Worm (Caenorhabditis elegans) whole organism, young adult: Measurements from ENCODE around the gene col-98.

ENCODE experiments used
- F23B12.7 ChIP-seq: sonication (generic microtip); optimal IDR thresholded peaks from 2 replicates; lab custom pipeline; 2017; ENCODE audit warnings: missing genetic modification characterization, mild to moderate bottlenecking, missing compliant biosample characterization, antibody characterized with exemption, moderate library complexity; ENCODE audit not compliant: insufficient read depth
- F37B4.10 ChIP-seq: fragments of 200-800 bp; sonication (Bioruptor generic); IDR thresholded peaks from 2 replicates; pipeline ENCODE4 v1.3.6; 2022; ENCODE audit warnings: missing genetic modification characterization, missing compliant biosample characterization
- F57A8.1 ChIP-seq: fragments of 200-800 bp; sonication (Bioruptor generic); optimal IDR thresholded peaks from 2 replicates; lab custom pipeline; 2018; ENCODE audit warnings: mild to moderate bottlenecking, missing genetic modification characterization, moderate library complexity, missing compliant biosample characterization
- Y95B8A.8 ChIP-seq: fragments of 200-800 bp; sonication (Bioruptor generic); IDR thresholded peaks from 2 replicates; pipeline ENCODE4 v1.3.6; 2022; ENCODE audit warnings: missing genetic modification reagents, missing genetic modification characterization, missing compliant biosample characterization
- ZK185.1 ChIP-seq: sonication (generic microtip); optimal IDR thresholded peaks from 2 replicates; lab custom pipeline; 2016; ENCODE audit warnings: mild to moderate bottlenecking, missing genetic modification characterization, missing compliant biosample characterization; ENCODE audit not compliant: poor library complexity, severe bottlenecking
- akir-1 ChIP-seq: fragments of 200-800 bp; sonication (Bioruptor generic); optimal IDR thresholded peaks from 2 replicates; lab custom pipeline; 2018; ENCODE audit warnings: mild to moderate bottlenecking, missing genetic modification characterization, moderate library complexity, missing compliant biosample characterization
- athp-1 ChIP-seq: sonication (generic microtip); optimal IDR thresholded peaks from 2 replicates; lab custom pipeline; 2017; ENCODE audit warnings: mild to moderate bottlenecking, missing genetic modification characterization, missing compliant biosample characterization
- attf-5 ChIP-seq: fragments of 200-800 bp; sonication (Bioruptor generic); optimal IDR thresholded peaks from 2 replicates; lab custom pipeline; 2018; ENCODE audit warnings: mild to moderate bottlenecking, missing genetic modification characterization, missing compliant biosample characterization
- bed-1 ChIP-seq: fragments of 200-800 bp; sonication (Bioruptor generic); IDR thresholded peaks from 2 replicates; pipeline ENCODE4 v1.3.6; 2022; ENCODE audit warnings: missing genetic modification reagents, missing genetic modification characterization, missing compliant biosample characterization
- cebp-1 ChIP-seq, 2 experiments: fragments of 200-800 bp in 1 of 2; sonication (Bioruptor generic) in 1 of 2; sonication (generic microtip) in 1 of 2; IDR thresholded peaks in 1 of 2; optimal IDR thresholded peaks in 1 of 2; 2 replicates each; pipeline versions ENCODE4 v1.3.6 to Lab custom; 2017 to 2022; ENCODE audit warnings: missing compliant biosample characterization in 2 of 2, missing genetic modification characterization in 2 of 2, mild to moderate bottlenecking in 1 of 2, missing genetic modification reagents in 1 of 2, moderate library complexity in 1 of 2
- ceh-40 ChIP-seq: fragments of 200-800 bp; sonication (Bioruptor generic); IDR thresholded peaks from 2 replicates; pipeline ENCODE4 v1.3.6; 2022; ENCODE audit warnings: missing genetic modification characterization, missing compliant biosample characterization
- ceh-58 ChIP-seq: fragments of 200-800 bp; sonication (Bioruptor generic); IDR thresholded peaks from 2 replicates; pipeline ENCODE4 v1.3.6; 2022; ENCODE audit warnings: missing genetic modification characterization, missing compliant biosample characterization
- ceh-79 ChIP-seq: sonication (generic microtip); optimal IDR thresholded peaks from 2 replicates; lab custom pipeline; 2017; ENCODE audit warnings: mild to moderate bottlenecking, missing genetic modification characterization, missing compliant biosample characterization
- die-1 ChIP-seq: sonication (generic microtip); optimal IDR thresholded peaks from 2 replicates; lab custom pipeline; 2016; ENCODE audit warnings: missing genotype, mild to moderate bottlenecking, missing genetic modification characterization, missing compliant biosample characterization
- dox-1 ChIP-seq: fragments of 200-800 bp; sonication (Bioruptor generic); IDR thresholded peaks from 2 replicates; pipeline ENCODE4 v1.3.6; 2022; ENCODE audit warnings: missing genetic modification reagents, missing genetic modification characterization, missing compliant biosample characterization
- dpff-1 ChIP-seq: sonication (generic microtip); optimal IDR thresholded peaks from 2 replicates; lab custom pipeline; 2017; ENCODE audit warnings: mild to moderate bottlenecking, missing genetic modification characterization, missing compliant biosample characterization
- egl-18 ChIP-seq: fragments of 200-800 bp; sonication (Bioruptor generic); IDR thresholded peaks from 2 replicates; pipeline ENCODE4 v1.3.6; 2022; ENCODE audit warnings: missing genetic modification reagents, missing genetic modification characterization, missing compliant biosample characterization
- egl-44 ChIP-seq: fragments of 200-800 bp; sonication (Bioruptor generic); IDR thresholded peaks from 2 replicates; pipeline ENCODE4 v1.3.6; 2022; ENCODE audit warnings: missing genetic modification reagents, missing genetic modification characterization, missing compliant biosample characterization
- hlh-26 ChIP-seq: fragments of 200-800 bp; sonication (Bioruptor generic); conservative IDR thresholded peaks from 2 replicates; pipeline ENCODE4 v1.3.6; 2022; ENCODE audit warnings: missing genetic modification reagents, missing genetic modification characterization, missing compliant biosample characterization
- hmg-20 ChIP-seq: fragments of 200-800 bp; sonication (Bioruptor generic); IDR thresholded peaks from 2 replicates; pipeline ENCODE4 v1.3.6; 2022; ENCODE audit warnings: missing genetic modification reagents, missing genetic modification characterization, missing compliant biosample characterization
- hrde-1 ChIP-seq: sonication (generic microtip); optimal IDR thresholded peaks from 2 replicates; lab custom pipeline; 2016; ENCODE audit warnings: missing genetic modification characterization, mild to moderate bottlenecking, missing compliant biosample characterization, moderate library complexity, missing genotype, missing genetic modification reagents, borderline replicate concordance
- let-526 ChIP-seq: fragments of 200-800 bp; sonication (Bioruptor generic); IDR thresholded peaks from 2 replicates; pipeline ENCODE4 v1.3.6; 2022; ENCODE audit warnings: missing genetic modification reagents, missing genetic modification characterization, missing compliant biosample characterization
- lin-35 ChIP-seq, 3 experiments: fragments of 150-350 bp in 2 of 3; sonication (generic microtip) in 1 of 3; optimal IDR thresholded peaks; 2 replicates each; lab custom pipeline; 2014 to 2018; ENCODE audit warnings: missing biosample characterization in 3 of 3, missing genetic modification characterization in 3 of 3, missing genetic modification reagents in 3 of 3
- lsl-1 ChIP-seq: fragments of 200-800 bp; sonication (Bioruptor generic); optimal IDR thresholded peaks from 2 replicates; lab custom pipeline; 2018; ENCODE audit warnings: mild to moderate bottlenecking, missing genetic modification characterization, moderate library complexity, missing compliant biosample characterization
- lsy-27 ChIP-seq: sonication (generic microtip); optimal IDR thresholded peaks from 2 replicates; lab custom pipeline; 2017; ENCODE audit warnings: missing genetic modification characterization, mild to moderate bottlenecking, missing compliant biosample characterization, antibody characterized with exemption, missing genotype, borderline replicate concordance; ENCODE audit not compliant: insufficient read depth
- madf-10 ChIP-seq: sonication (generic microtip); optimal IDR thresholded peaks from 2 replicates; lab custom pipeline; 2016; ENCODE audit warnings: mild to moderate bottlenecking, missing genetic modification characterization, missing compliant biosample characterization
- madf-3 ChIP-seq: fragments of 200-800 bp; sonication (Bioruptor generic); IDR thresholded peaks from 2 replicates; pipeline ENCODE4 v1.3.6; 2022; ENCODE audit warnings: missing genetic modification reagents, missing genetic modification characterization, missing compliant biosample characterization
- mcd-1 ChIP-seq: fragments of 200-800 bp; sonication (Bioruptor generic); IDR thresholded peaks from 2 replicates; pipeline ENCODE4 v1.3.6; 2022; ENCODE audit warnings: missing genetic modification reagents, missing genetic modification characterization, missing compliant biosample characterization
- mxl-1 ChIP-seq: sonication (generic microtip); optimal IDR thresholded peaks from 2 replicates; lab custom pipeline; 2016; ENCODE audit warnings: missing genetic modification characterization, missing compliant biosample characterization
- nfya-2 ChIP-seq: fragments of 200-800 bp; sonication (Bioruptor generic); IDR thresholded peaks from 2 replicates; pipeline ENCODE4 v1.3.6; 2022; ENCODE audit warnings: missing genetic modification reagents, missing genetic modification characterization, missing compliant biosample characterization
- nhr-27 ChIP-seq: fragments of 200-800 bp; sonication (Bioruptor generic); optimal IDR thresholded peaks from 2 replicates; lab custom pipeline; 2018; ENCODE audit warnings: mild to moderate bottlenecking, missing genetic modification characterization, moderate library complexity, missing compliant biosample characterization
- nhr-80 ChIP-seq: sonication (generic microtip); optimal IDR thresholded peaks from 2 replicates; lab custom pipeline; 2016; ENCODE audit warnings: missing genetic modification characterization, missing compliant biosample characterization
- pbrm-1 ChIP-seq: fragments of 200-800 bp; sonication (Bioruptor generic); IDR thresholded peaks from 2 replicates; pipeline ENCODE4 v1.3.6; 2022; ENCODE audit warnings: missing genetic modification reagents, missing genetic modification characterization, missing compliant biosample characterization
- rpc-1 ChIP-seq, 2 experiments: fragments of 150-350 bp in 1 of 2; sonication (generic microtip) in 1 of 2; optimal IDR thresholded peaks; 2 replicates each; lab custom pipeline; 2014 to 2018; ENCODE audit warnings: missing biosample characterization in 1 of 2, missing genetic modification characterization in 1 of 2, missing genetic modification reagents in 1 of 2, missing genotype in 1 of 2
- sea-2 ChIP-seq: fragments of 200-800 bp; sonication (Bioruptor generic); IDR thresholded peaks from 2 replicates; pipeline ENCODE4 v1.3.6; 2022; ENCODE audit warnings: missing genetic modification characterization, missing compliant biosample characterization
- snpc-1.3 ChIP-seq: sonication (generic microtip); optimal IDR thresholded peaks from 2 replicates; lab custom pipeline; 2017; ENCODE audit warnings: missing genetic modification characterization, mild to moderate bottlenecking, missing compliant biosample characterization, antibody characterized with exemption, moderate library complexity, missing genotype, missing genetic modification reagents; ENCODE audit not compliant: insufficient read depth
- snpc-3.4 ChIP-seq: sonication (generic microtip); optimal IDR thresholded peaks from 2 replicates; lab custom pipeline; 2017; ENCODE audit warnings: missing genetic modification characterization, mild to moderate bottlenecking, missing compliant biosample characterization, antibody characterized with exemption, moderate library complexity, missing genotype, missing genetic modification reagents
- snpc-4 ChIP-seq, 5 experiments: fragments of 150-350 bp in 1 of 5; sonication (generic microtip) in 4 of 5; optimal IDR thresholded peaks; 2 replicates each; lab custom pipeline; 2014 to 2018; ENCODE audit warnings: missing genetic modification characterization in 5 of 5, missing biosample characterization in 3 of 5, antibody characterized with exemption in 2 of 5, mild to moderate bottlenecking in 2 of 5, missing compliant biosample characterization in 2 of 5, missing genotype in 2 of 5, moderate library complexity in 2 of 5, missing genetic modification reagents in 1 of 5
- somi-1 ChIP-seq: fragments of 200-800 bp; sonication (Bioruptor generic); optimal IDR thresholded peaks from 2 replicates; lab custom pipeline; 2018; ENCODE audit warnings: mild to moderate bottlenecking, missing genetic modification characterization, missing compliant biosample characterization
- tlf-1 ChIP-seq: fragments of 200-800 bp; sonication (Bioruptor generic); optimal IDR thresholded peaks from 2 replicates; lab custom pipeline; 2018; ENCODE audit warnings: mild to moderate bottlenecking, missing genetic modification characterization, missing compliant biosample characterization
- unc-130 ChIP-seq: sonication (generic microtip); optimal IDR thresholded peaks from 2 replicates; lab custom pipeline; 2016; ENCODE audit warnings: missing genetic modification reagents, missing genetic modification characterization, missing compliant biosample characterization
- unc-62 ChIP-seq: fragments of 150-350 bp; optimal IDR thresholded peaks from 2 replicates; lab custom pipeline; 2014; ENCODE audit warnings: missing biosample characterization, missing genetic modification reagents, missing genetic modification characterization
- zfh-2 ChIP-seq: fragments of 200-800 bp; sonication (Bioruptor generic); conservative IDR thresholded peaks from 2 replicates; pipeline ENCODE4 v1.3.6; 2022; ENCODE audit warnings: missing genetic modification reagents, missing genetic modification characterization, missing compliant biosample characterization
- ztf-18 ChIP-seq: sonication (generic microtip); optimal IDR thresholded peaks from 2 replicates; lab custom pipeline; 2016; ENCODE audit warnings: missing genotype, mild to moderate bottlenecking, missing genetic modification characterization, missing compliant biosample characterization
- ztf-6 ChIP-seq: fragments of 200-800 bp; sonication (Bioruptor generic); IDR thresholded peaks from 2 replicates; pipeline ENCODE4 v1.3.6; 2022; ENCODE audit warnings: missing genetic modification reagents, missing genetic modification characterization, missing compliant biosample characterization

col-98 gene

DNA sequence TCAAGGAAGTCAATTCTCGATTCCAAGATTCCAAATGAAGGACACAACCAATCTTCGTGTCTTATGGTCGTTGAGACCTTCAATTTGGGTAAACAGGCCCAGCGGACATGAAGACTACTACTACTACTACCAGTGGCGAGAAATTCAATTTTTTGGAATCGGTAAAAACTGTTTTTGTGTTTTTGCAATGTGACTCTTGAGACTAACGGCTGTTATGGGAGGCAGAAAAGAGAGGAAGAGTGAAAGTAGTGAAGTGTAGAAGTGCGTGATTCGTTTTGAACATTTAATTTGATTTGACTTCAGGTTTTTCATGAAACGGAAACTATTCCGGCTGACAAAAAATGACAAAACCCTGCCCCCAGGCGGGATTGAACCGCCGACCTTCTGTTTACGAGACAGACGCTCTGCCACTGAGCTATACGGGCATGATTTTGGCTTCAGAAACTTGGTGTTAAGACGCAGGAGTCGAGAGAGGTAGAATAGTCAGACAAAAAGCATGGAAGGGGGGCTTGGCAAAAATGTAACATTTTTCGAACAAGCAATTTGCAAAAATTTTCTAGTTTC is 3.0 kb upstream of the col-98 start (continued):
- TF ChIP-seq hrde-1 (tag; lab: Kevin White, UChicago): no peak
- peak; percentile 13 for TF ChIP-seq somi-1 (GFP tag; lab: Kevin White, UChicago)
- TF ChIP-seq snpc-4 (GFP tag; optimal IDR thresholded peaks at IDR 0.05; lab: Kevin White, UChicago): peak; percentile 41
- TF ChIP-seq snpc-4 (tag; optimal IDR thresholded peaks at IDR 0.05; lab: Kevin White, UChicago): peak in 2 of 4 experiments; percentile 32 to 48
- no peak for TF ChIP-seq madf-3 (GFP tag; lab: Robert Waterston, UW)
- TF ChIP-seq tlf-1: no peak
- peak; percentile 15 for TF ChIP-seq nhr-80 (tag; lab: Kevin White, UChicago)
- TF ChIP-seq lsl-1: peak; percentile 23
- TF ChIP-seq akir-1 (GFP tag; lab: Kevin White, UChicago): no peak
- TF ChIP-seq lsy-27: peak; percentile 81
- TF ChIP-seq hlh-26 (GFP tag; lab: Robert Waterston, UW): no peak
- TF ChIP-seq attf-5 (GFP tag; lab: Kevin White, UChicago): peak; percentile 25
- TF ChIP-seq unc-130 (GFP tag; lab: Kevin White, UChicago): no peak
- peak; percentile 37 for TF ChIP-seq athp-1 (tag; lab: Kevin White, UChicago)
- no peak for TF ChIP-seq unc-62 (GFP tag; lab: Kevin White, UChicago)
- 0 out of 2 replicates have a peak, but pooled peaks have one; percentile 42 for TF ChIP-seq ceh-40 (GFP tag; lab: Robert Waterston, UW)
- no peak for TF ChIP-seq Y95B8A.8 (GFP tag; lab: Robert Waterston, UW)
- no peak for TF ChIP-seq zfh-2 (GFP tag; lab: Robert Waterston, UW)
- TF ChIP-seq F23B12.7 (tag; lab: Kevin White, UChicago): peak; percentile 71
- no peak for TF ChIP-seq bed-1 (GFP tag; lab: Robert Waterston, UW)
- TF ChIP-seq ztf-6 (GFP tag; lab: Robert Waterston, UW): no peak
- TF ChIP-seq nfya-2 (GFP tag; lab: Robert Waterston, UW): no peak
- TF ChIP-seq nhr-27: no peak
- no peak for TF ChIP-seq dpff-1 (tag; lab: Kevin White, UChicago)
- TF ChIP-seq snpc-3.4 (tag; lab: Kevin White, UChicago): peak; percentile 31
- TF ChIP-seq dox-1 (GFP tag; lab: Robert Waterston, UW): peak; percentile 74
- peak; percentile 59 for TF ChIP-seq mcd-1 (GFP tag; lab: Robert Waterston, UW)
- TF ChIP-seq let-526 (GFP tag; lab: Robert Waterston, UW): 0 out of 2 replicates have a peak, but pooled peaks have one; percentile 13
- TF ChIP-seq die-1 (tag; lab: Kevin White, UChicago): peak; percentile 63
- peak; percentile 60 for TF ChIP-seq ztf-18 (tag; lab: Kevin White, UChicago)
- no peak for TF ChIP-seq cebp-1 (GFP tag; IDR thresholded peaks at IDR 0.05; lab: Robert Waterston, UW)
- peak; percentile 66 for TF ChIP-seq cebp-1 (tag; optimal IDR thresholded peaks at IDR 0.05; lab: Kevin White, UChicago)
- TF ChIP-seq ceh-79 (tag; lab: Kevin White, UChicago): no peak
- peak; percentile 56; the same call in 1 of the 2 replicates for TF ChIP-seq pbrm-1
- TF ChIP-seq egl-44: no peak
- peak; percentile 44 for TF ChIP-seq madf-10 (tag; lab: Kevin White, UChicago)
- TF ChIP-seq hmg-20 (GFP tag; lab: Robert Waterston, UW): no peak
- TF ChIP-seq rpc-1 (optimal IDR thresholded peaks at IDR 0.05; lab: Kevin White, UChicago): peak; percentile 82
- TF ChIP-seq rpc-1 (tag; optimal IDR thresholded peaks at IDR 0.05; lab: Kevin White, UChicago): peak; percentile 88
- TF ChIP-seq ceh-58: 0 out of 2 replicates have a peak, but pooled peaks have one; percentile 12
- no peak for TF ChIP-seq ZK185.1 (tag; lab: Kevin White, UChicago)
- peak; percentile 25 for TF ChIP-seq snpc-1.3 (tag; lab: Kevin White, UChicago)
- no peak for TF ChIP-seq sea-2 (GFP tag; lab: Robert Waterston, UW)
- TF ChIP-seq egl-18 (GFP tag; lab: Robert Waterston, UW): no peak
- no peak for TF ChIP-seq F37B4.10 (GFP tag; lab: Robert Waterston, UW)
- no peak for TF ChIP-seq F57A8.1 (GFP tag; lab: Kevin White, UChicago)
- peak in 1 of 3 experiments; percentile 44 for TF ChIP-seq lin-35 (GFP tag; optimal IDR thresholded peaks at IDR 0.05; lab: Kevin White, UChicago)
- peak; percentile 52 for TF ChIP-seq mxl-1 (tag; lab: Kevin White, UChicago)
